ENCODE assay signal across 2 worm cellular contexts in the genomic region with DNA sequence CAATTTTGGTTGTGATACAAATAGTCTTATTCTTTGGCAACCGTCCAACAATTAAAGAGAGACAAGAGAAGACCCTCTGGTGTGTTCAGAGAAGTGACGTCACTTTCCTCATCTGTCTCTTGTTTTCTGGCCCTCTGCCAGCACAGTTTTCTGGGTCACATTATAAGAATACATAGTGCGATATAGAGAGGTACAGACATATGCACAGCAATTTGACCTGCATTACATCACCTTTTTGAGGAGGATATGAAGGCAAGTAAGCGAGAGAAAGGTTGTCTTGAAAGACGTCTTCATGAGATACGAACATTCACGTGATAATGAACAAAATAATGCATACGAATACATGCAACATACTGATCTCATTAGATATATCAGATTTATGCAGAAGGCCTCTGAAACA.
TF ChIP-seq lines count a peak whose summit lies in the region.

No protein-coding gene starts in this region.

TF ChIP-seq in whole organism, late embryonic, 69 proteins besides CTCF, POLR2A, EP300 and RAD21:
- TF ChIP-seq tbx-2 (tag; optimal IDR thresholded peaks at IDR 0.05; lab: Kevin White, UChicago) (peak; percentile 9), pqm-1 (tag; optimal IDR thresholded peaks at IDR 0.05; lab: Kevin White, UChicago) (no peak), hlh-30 (tag; optimal IDR thresholded peaks at IDR 0.05; lab: Kevin White, UChicago; ENCODE audit: insufficient read depth) (peak; percentile 60)

TF ChIP-seq in whole organism, mixed stage, embryonic, 35 proteins besides CTCF, POLR2A, EP300 and RAD21:
- no peak for TF ChIP-seq M03D4.4 (tag; optimal IDR thresholded peaks at IDR 0.05; lab: Kevin White, UChicago)
- peak; percentile 20 for TF ChIP-seq ceh-39 (tag; optimal IDR thresholded peaks at IDR 0.05; lab: Kevin White, UChicago)
- no peak for TF ChIP-seq ces-1 (GFP tag; optimal IDR thresholded peaks at IDR 0.05; lab: Kevin White, UChicago)
- TF ChIP-seq nhr-28 (tag; optimal IDR thresholded peaks at IDR 0.05; lab: Kevin White, UChicago), result no peak
- TF ChIP-seq ham-2 (GFP tag; optimal IDR thresholded peaks at IDR 0.05; lab: Kevin White, UChicago), result no peak
- TF ChIP-seq drap-1 (GFP tag; optimal IDR thresholded peaks at IDR 0.05; lab: Kevin White, UChicago), result no peak
- no peak for TF ChIP-seq elt-3 (tag; optimal IDR thresholded peaks at IDR 0.05; lab: Kevin White, UChicago)
- no peak for TF ChIP-seq hlh-1 (tag; optimal IDR thresholded peaks at IDR 0.05; lab: Kevin White, UChicago)
- no peak for TF ChIP-seq lsy-2 (tag; optimal IDR thresholded peaks at IDR 0.05; lab: Kevin White, UChicago)
- TF ChIP-seq snpc-4 (tag; optimal IDR thresholded peaks at IDR 0.05; lab: Kevin White, UChicago), result no peak
- TF ChIP-seq nhr-2 (tag; optimal IDR thresholded peaks at IDR 0.05; lab: Kevin White, UChicago), result peak; percentile 71
- no peak for TF ChIP-seq nhr-237 (tag; optimal IDR thresholded peaks at IDR 0.05; lab: Kevin White, UChicago)
- TF ChIP-seq unc-120 (tag; optimal IDR thresholded peaks at IDR 0.05; lab: Kevin White, UChicago; ENCODE audit: poor library complexity, severe bottlenecking), result no peak
- peak; percentile 67 for TF ChIP-seq zip-8 (tag; optimal IDR thresholded peaks at IDR 0.05; lab: Kevin White, UChicago)
- no peak for TF ChIP-seq lin-13 (tag; optimal IDR thresholded peaks at IDR 0.05; lab: Kevin White, UChicago)
- TF ChIP-seq unc-62 (GFP tag; optimal IDR thresholded peaks at IDR 0.05; lab: Kevin White, UChicago), result no peak
- TF ChIP-seq bed-3 (GFP tag; optimal IDR thresholded peaks at IDR 0.05; lab: Kevin White, UChicago), result no peak
- no peak for TF ChIP-seq sem-2 (GFP tag; optimal IDR thresholded peaks at IDR 0.05; lab: Kevin White, UChicago)
- no peak for TF ChIP-seq sptf-1 (tag; optimal IDR thresholded peaks at IDR 0.05; lab: Kevin White, UChicago)
- TF ChIP-seq unc-39 (tag; optimal IDR thresholded peaks at IDR 0.05; lab: Kevin White, UChicago), result peak; percentile 68
- no peak for TF ChIP-seq nhr-12 (tag; optimal IDR thresholded peaks at IDR 0.05; lab: Kevin White, UChicago)
- TF ChIP-seq mep-1 (tag; optimal IDR thresholded peaks at IDR 0.05; lab: Kevin White, UChicago), result peak; percentile 8
- no peak for TF ChIP-seq lin-32 (GFP tag; optimal IDR thresholded peaks at IDR 0.05; lab: Kevin White, UChicago)
- no peak for TF ChIP-seq pha-4 (tag; optimal IDR thresholded peaks at IDR 0.05; lab: Kevin White, UChicago)
- no peak for TF ChIP-seq nhr-76 (tag; optimal IDR thresholded peaks at IDR 0.05; lab: Kevin White, UChicago)
- TF ChIP-seq mab-5 (tag; optimal IDR thresholded peaks at IDR 0.05; lab: Kevin White, UChicago), result no peak
- no peak for TF ChIP-seq ceh-83 (GFP tag; optimal IDR thresholded peaks at IDR 0.05; lab: Kevin White, UChicago)
- TF ChIP-seq ceh-43 (GFP tag; optimal IDR thresholded peaks at IDR 0.05; lab: Kevin White, UChicago), result no peak
- TF ChIP-seq elt-1 (tag; optimal IDR thresholded peaks at IDR 0.05; lab: Kevin White, UChicago; ENCODE audit: borderline replicate concordance, insufficient read depth), result peak; percentile 49
- TF ChIP-seq cnd-1 (tag; optimal IDR thresholded peaks at IDR 0.05; lab: Kevin White, UChicago), result peak; percentile 57
- TF ChIP-seq flh-1 (GFP tag; optimal IDR thresholded peaks at IDR 0.05; lab: Kevin White, UChicago), result no peak
- TF ChIP-seq mls-2 (tag; optimal IDR thresholded peaks at IDR 0.05; lab: Kevin White, UChicago), result no peak
- TF ChIP-seq tbx-8 (GFP tag; optimal IDR thresholded peaks at IDR 0.05; lab: Kevin White, UChicago), result no peak
- no peak for TF ChIP-seq blmp-1 (tag; optimal IDR thresholded peaks at IDR 0.05; lab: Kevin White, UChicago)
- TF ChIP-seq ztf-11 (tag; optimal IDR thresholded peaks at IDR 0.05; lab: Kevin White, UChicago), result no peak
